Fruit fly (Drosophila melanogaster) whole organism, embryonic: ENCODE results near the gene Klp67A.

Experiments
- ATbp ChIP-seq: fragments of 200-800 bp; sonication (Bioruptor generic); optimal IDR thresholded peaks from 2 replicates; lab custom pipeline; 2017; ENCODE audit warnings: missing biosample characterization, mild to moderate bottlenecking, missing genetic modification characterization, missing genetic modification reagents
- CG10431 ChIP-seq: fragments of 200-800 bp; sonication (Bioruptor generic); optimal IDR thresholded peaks from 3 replicates; lab custom pipeline; 2018; ENCODE audit warnings: missing biosample characterization, mild to moderate bottlenecking, missing genetic modification characterization
- CG11723 ChIP-seq: fragments of 200-800 bp; sonication (Bioruptor generic); optimal IDR thresholded peaks from 2 replicates; lab custom pipeline; 2017; ENCODE audit warnings: missing biosample characterization, mild to moderate bottlenecking, missing genetic modification characterization
- CG12659 ChIP-seq: fragments of 200-800 bp; sonication (Bioruptor generic); optimal IDR thresholded peaks from 3 replicates; lab custom pipeline; 2017; ENCODE audit warnings: mild to moderate bottlenecking, missing biosample characterization, missing genetic modification reagents, missing genetic modification characterization
- CG13296 ChIP-seq: fragments of 200-800 bp; sonication (Bioruptor generic); optimal IDR thresholded peaks from 3 replicates; lab custom pipeline; 2018; ENCODE audit warnings: missing biosample characterization, mild to moderate bottlenecking, missing genetic modification characterization
- CG13894 ChIP-seq: fragments of 200-800 bp; sonication (Bioruptor generic); optimal IDR thresholded peaks from 3 replicates; lab custom pipeline; 2018; ENCODE audit warnings: missing biosample characterization, mild to moderate bottlenecking, missing genetic modification characterization, moderate library complexity
- CG16779 ChIP-seq: fragments of 200-800 bp; sonication (Bioruptor generic); IDR thresholded peaks from 2 replicates; pipeline ENCODE4 v1.3.6; 2022; ENCODE audit warnings: missing biosample characterization, missing genetic modification characterization
- CG17359 ChIP-seq: fragments of 200-800 bp; sonication (Bioruptor generic); optimal IDR thresholded peaks from 3 replicates; lab custom pipeline; 2018; ENCODE audit warnings: missing biosample characterization, mild to moderate bottlenecking, missing genetic modification characterization, moderate library complexity
- CG1832 ChIP-seq: fragments of 200-800 bp; sonication (Bioruptor generic); optimal IDR thresholded peaks from 2 replicates; lab custom pipeline; 2017; ENCODE audit warnings: missing biosample characterization, mild to moderate bottlenecking, missing genetic modification characterization, inconsistent platforms
- CG2199 ChIP-seq: fragments of 200-800 bp; sonication (Bioruptor generic); IDR thresholded peaks from 3 replicates; pipeline ENCODE4 v1.3.6; 2022; ENCODE audit warnings: missing biosample characterization, missing genetic modification characterization
- CG30403 ChIP-seq: fragments of 200-800 bp; sonication (Bioruptor generic); optimal IDR thresholded peaks from 3 replicates; lab custom pipeline; 2016; ENCODE audit warnings: missing biosample characterization, missing genetic modification characterization
- CG4404 ChIP-seq: fragments of 200-800 bp; sonication (Bioruptor generic); IDR thresholded peaks from 2 replicates; pipeline ENCODE4 v1.3.6; 2022; ENCODE audit warnings: missing biosample characterization, missing genetic modification characterization
- CG4617 ChIP-seq: fragments of 200-800 bp; sonication (Bioruptor generic); optimal IDR thresholded peaks from 3 replicates; lab custom pipeline; 2016; ENCODE audit warnings: missing biosample characterization, missing genetic modification characterization, borderline replicate concordance
- CG8478 ChIP-seq: fragments of >200 bp; optimal IDR thresholded peaks from 2 replicates; lab custom pipeline; 2018
- CG9932 ChIP-seq: fragments of 200-800 bp; sonication (Bioruptor generic); IDR thresholded peaks from 2 replicates; pipeline ENCODE4 v1.3.6; 2022; ENCODE audit warnings: missing biosample characterization, missing genetic modification characterization
- D ChIP-seq, 2 experiments: fragments of 200-800 bp in 1 of 2; fragments of >200 bp in 1 of 2; sonication (Bioruptor generic) in 1 of 2; optimal IDR thresholded peaks; 2 replicates in 1 of 2; 3 replicates in 1 of 2; lab custom pipeline; 2017; ENCODE audit warnings: mild to moderate bottlenecking in 1 of 2, missing biosample characterization in 1 of 2, missing genetic modification characterization in 1 of 2, missing genetic modification reagents in 1 of 2
- Fer1 ChIP-seq: fragments of 200-800 bp; sonication (Bioruptor generic); optimal IDR thresholded peaks from 2 replicates; lab custom pipeline; 2017; ENCODE audit warnings: missing biosample characterization, mild to moderate bottlenecking, missing genetic modification characterization
- Hr78 ChIP-seq, 2 experiments: fragments of 200-800 bp in 1 of 2; fragments of >200 bp in 1 of 2; sonication (Bioruptor generic) in 1 of 2; optimal IDR thresholded peaks; 2 replicates each; lab custom pipeline; 2017 to 2019; ENCODE audit warnings: missing biosample characterization in 2 of 2, missing genetic modification characterization in 2 of 2, mild to moderate bottlenecking in 1 of 2, moderate library complexity in 1 of 2
- MESR4 ChIP-seq: fragments of 200-800 bp; sonication (Bioruptor generic); optimal IDR thresholded peaks from 2 replicates; lab custom pipeline; 2018; ENCODE audit warnings: missing biosample characterization, mild to moderate bottlenecking, missing genetic modification characterization, moderate library complexity
- Neu2 ChIP-seq: fragments of 200-800 bp; sonication (Bioruptor generic); optimal IDR thresholded peaks from 3 replicates; lab custom pipeline; 2016; ENCODE audit warnings: missing biosample characterization, missing genetic modification characterization, borderline replicate concordance
- Taf1 ChIP-seq: fragments of 200-800 bp; sonication (Bioruptor generic); IDR thresholded peaks from 2 replicates; pipeline ENCODE4 v1.3.6; 2022; ENCODE audit warnings: missing biosample characterization, missing genetic modification characterization
- Xrp1 ChIP-seq: fragments of 200-800 bp; sonication (Bioruptor generic); IDR thresholded peaks from 2 replicates; pipeline ENCODE4 v1.3.6; 2022; ENCODE audit warnings: missing biosample characterization, missing genetic modification characterization
- bbx ChIP-seq: fragments of 200-800 bp; sonication (Bioruptor generic); IDR thresholded peaks from 2 replicates; pipeline ENCODE4 v1.3.6; 2022; ENCODE audit warnings: missing biosample characterization, missing genetic modification characterization; ENCODE audit not compliant: partially characterized antibody
- cg ChIP-seq: fragments of 200-800 bp; sonication (Bioruptor generic); optimal IDR thresholded peaks from 3 replicates; lab custom pipeline; 2019; ENCODE audit warnings: missing biosample characterization, mild to moderate bottlenecking, missing genetic modification characterization, moderate library complexity
- chinmo ChIP-seq: fragments of 200-800 bp; sonication (Bioruptor generic); IDR thresholded peaks from 4 replicates; pipeline ENCODE4 v1.3.6; 2022; ENCODE audit warnings: missing biosample characterization, missing genetic modification characterization; ENCODE audit not compliant: partially characterized antibody
- crol ChIP-seq: fragments of 200-800 bp; sonication (Bioruptor generic); IDR thresholded peaks from 2 replicates; pipeline ENCODE4 v1.3.6; 2022; ENCODE audit warnings: missing biosample characterization, missing genetic modification characterization
- gcm ChIP-seq: fragments of 200-800 bp; sonication (Bioruptor generic); optimal IDR thresholded peaks from 2 replicates; lab custom pipeline; 2019; ENCODE audit warnings: missing biosample characterization, mild to moderate bottlenecking, missing genetic modification characterization, moderate library complexity
- hkb ChIP-seq, 2 experiments: fragments of 200-800 bp in 1 of 2; fragments of >200 bp in 1 of 2; sonication (Bioruptor generic) in 1 of 2; IDR thresholded peaks in 1 of 2; optimal IDR thresholded peaks in 1 of 2; 2 replicates each; pipeline versions ENCODE4 v1.3.6 to Lab custom; 2017 to 2022; ENCODE audit warnings: missing biosample characterization in 1 of 2, missing genetic modification characterization in 1 of 2
- kay ChIP-seq: fragments of 200-800 bp; sonication (Bioruptor generic); optimal IDR thresholded peaks from 2 replicates; lab custom pipeline; 2016; ENCODE audit warnings: missing biosample characterization, missing genetic modification characterization
- luna ChIP-seq: fragments of 200-800 bp; sonication (Bioruptor generic); optimal IDR thresholded peaks from 2 replicates; lab custom pipeline; 2016; ENCODE audit warnings: missing biosample characterization, missing genetic modification characterization
- nerfin-1 ChIP-seq: fragments of 200-800 bp; sonication (Bioruptor generic); optimal IDR thresholded peaks from 3 replicates; lab custom pipeline; 2019; ENCODE audit warnings: missing biosample characterization, mild to moderate bottlenecking, missing genetic modification characterization, moderate library complexity
- nerfin-2 ChIP-seq: fragments of 200-800 bp; sonication (Bioruptor generic); IDR thresholded peaks from 2 replicates; pipeline ENCODE4 v1.3.6; 2022; ENCODE audit warnings: missing biosample characterization, missing genetic modification characterization; ENCODE audit not compliant: partially characterized antibody
- nom ChIP-seq: fragments of 200-800 bp; sonication (Bioruptor generic); optimal IDR thresholded peaks from 2 replicates; lab custom pipeline; 2017; ENCODE audit warnings: missing biosample characterization, missing genetic modification characterization, mild to moderate bottlenecking, moderate library complexity, missing genetic modification reagents
- pros ChIP-seq: fragments of 200-800 bp; sonication (Bioruptor generic); optimal IDR thresholded peaks from 3 replicates; lab custom pipeline; 2019; ENCODE audit warnings: missing biosample characterization, mild to moderate bottlenecking, missing genetic modification characterization, moderate library complexity
- sqz ChIP-seq: fragments of 200-800 bp; sonication (Bioruptor generic); optimal IDR thresholded peaks from 3 replicates; lab custom pipeline; 2018; ENCODE audit warnings: missing biosample characterization, mild to moderate bottlenecking, missing genetic modification characterization
- toy ChIP-seq: fragments of 200-800 bp; sonication (Bioruptor generic); IDR thresholded peaks from 2 replicates; pipeline ENCODE4 v1.3.6; 2022; ENCODE audit warnings: missing biosample characterization, missing genetic modification characterization

The Klp67A gene

dm6 chr3L:9410754-9411423, 44.0 kb upstream of the Klp67A start, which contains the start of the genes CG4022 and Cpsf5 (continued):
- TF ChIP-seq CG9932 (GFP tag; lab: Robert Waterston, UW) (peak; percentile 93), Fer1 (GFP tag; lab: Kevin White, UChicago) (peak; percentile 82), Neu2 (GFP tag; lab: Kevin White, UChicago) (no peak), sqz (peak; percentile 84), Taf1 (GFP tag; lab: Robert Waterston, UW) (peak; percentile 68), CG16779 (no peak), ATbp (GFP tag; lab: Kevin White, UChicago) (peak; percentile 62), toy (GFP tag; lab: Robert Waterston, UW) (peak; percentile 24; the same call in 1 of the 2 replicates), CG4617 (GFP tag; lab: Kevin White, UChicago) (peak; percentile 85), CG2199 (GFP tag; lab: Robert Waterston, UW) (peak; percentile 26; the same call in 1 of the 3 replicates), gcm (GFP tag; lab: Kevin White, UChicago) (peak; percentile 78), nerfin-2 (no peak), CG4404 (GFP tag; lab: Robert Waterston, UW) (peak; percentile 76), CG11723 (peak; percentile 52), CG10431 (GFP tag; lab: Kevin White, UChicago) (peak; percentile 81), Xrp1 (GFP tag; lab: Robert Waterston, UW) (peak; percentile 89), CG17359 (tag; lab: Kevin White, UChicago) (peak; percentile 74), hkb (optimal IDR thresholded peaks at IDR 0.05; lab: Kevin White, UChicago) (no peak), hkb (GFP tag; IDR thresholded peaks at IDR 0.05; lab: Robert Waterston, UW) (peak; percentile 87), pros (GFP tag; lab: Kevin White, UChicago) (no peak)

- TF ChIP-seq nom (GFP tag; lab: Kevin White, UChicago) (peak; percentile 13), nerfin-1 (tag; lab: Kevin White, UChicago) (peak; percentile 24), MESR4 (GFP tag; lab: Kevin White, UChicago) (peak; percentile 26), D (optimal IDR thresholded peaks at IDR 0.05; lab: Kevin White, UChicago) (peak; percentile 69), D (GFP tag; optimal IDR thresholded peaks at IDR 0.05; lab: Kevin White, UChicago) (no peak), CG8478 (lab: Kevin White, UChicago) (peak; percentile 75), bbx (GFP tag; lab: Robert Waterston, UW) (0 out of 2 replicates have a peak, but pooled peaks have one; percentile 5), pros (GFP tag; lab: Kevin White, UChicago) (peak; percentile 82), CG30403 (GFP tag; lab: Kevin White, UChicago) (no peak), cg (peak; percentile 94), CG1832 (GFP tag; lab: Kevin White, UChicago) (peak; percentile 63), CG13296 (no peak), crol (peak; percentile 64), luna (GFP tag; lab: Kevin White, UChicago) (no peak), CG16779 (0 out of 2 replicates have a peak, but pooled peaks have one; percentile 22), CG12659 (GFP tag; lab: Kevin White, UChicago) (no peak), Hr78 (GFP tag; optimal IDR thresholded peaks at IDR 0.05; lab: Kevin White, UChicago) (peak in 1 of 2 experiments; percentile 20)
These were observed 43.3 kb upstream of the Klp67A start for dm6 chr3L:9410030-9410589.

dm6 chr3L:9404497-9404896, 37.7 kb upstream of the Klp67A start, which contains the start of gene Cpr67B:
TSS of gene Cpr67B (plus strand) at chr3L:9404797.
- TF ChIP-seq chinmo (GFP tag; lab: Robert Waterston, UW) (0 out of 4 replicates have a peak, but pooled peaks have one; percentile 15), CG13894 (tag; lab: Kevin White, UChicago) (peak; percentile 43), kay (GFP tag; lab: Kevin White, UChicago) (no peak)
